Worm (Caenorhabditis elegans): ENCODE data around the gene ugt-18.

ugt-18 gene

ce11 chrV:12814481-12814882 is 5.6 kb upstream of the ugt-18 start:
- TF ChIP-seq nfya-1 (tag; optimal IDR thresholded peaks at IDR 0.05; ENCODE audit: borderline replicate concordance, insufficient read depth) (no peak), lin-54 (GFP tag; optimal IDR thresholded peaks at IDR 0.05) (peak; percentile 4), egl-44 (GFP tag; IDR thresholded peaks at IDR 0.05) (0 out of 2 replicates have a peak, but pooled peaks have one; percentile 58), atf-7 (tag; optimal IDR thresholded peaks at IDR 0.05) (peak; percentile 41), cebp-1 (GFP tag; IDR thresholded peaks at IDR 0.05) (peak; percentile 49; the same call in 1 of the 2 replicates), cebp-1 (tag; optimal IDR thresholded peaks at IDR 0.05) (peak; percentile 78), madf-10 (tag; optimal IDR thresholded peaks at IDR 0.05) (peak; percentile 81), let-526 (GFP tag; IDR thresholded peaks at IDR 0.05) (0 out of 2 replicates have a peak, but pooled peaks have one; percentile 6), F57C9.4 (tag; optimal IDR thresholded peaks at IDR 0.05) (no peak), snpc-4 (GFP tag; optimal IDR thresholded peaks at IDR 0.05) (no peak), snpc-4 (tag; optimal IDR thresholded peaks at IDR 0.05) (peak in 3 of 4 experiments; percentile 10 to 35 (median 16)), somi-1 (GFP tag; optimal IDR thresholded peaks at IDR 0.05) (peak; percentile 60), mcd-1 (GFP tag; IDR thresholded peaks at IDR 0.05) (peak; percentile 64; the same call in 1 of the 2 replicates), attf-5 (GFP tag; optimal IDR thresholded peaks at IDR 0.05) (peak; percentile 65), lin-35 (GFP tag; optimal IDR thresholded peaks at IDR 0.05) (peak in 1 of 3 experiments; percentile 47), egrh-3 (GFP tag; IDR thresholded peaks at IDR 0.05) (peak; percentile 59; the same call in 1 of the 2 replicates), mxl-1 (tag; optimal IDR thresholded peaks at IDR 0.05) (no peak), ZK185.1 (tag; optimal IDR thresholded peaks at IDR 0.05; ENCODE audit: poor library complexity, severe bottlenecking) (peak; percentile 36), chd-7 (tag; optimal IDR thresholded peaks at IDR 0.05) (peak; percentile 52), Y79H2A.3 (GFP tag; conservative IDR thresholded peaks at IDR 0.05) (no peak), K11D2.4 (GFP tag; IDR thresholded peaks at IDR 0.05) (peak; percentile 58), Y95B8A.8 (GFP tag; IDR thresholded peaks at IDR 0.05) (0 out of 2 replicates have a peak, but pooled peaks have one; percentile 37), bed-2 (GFP tag; IDR thresholded peaks at IDR 0.05) (no peak), B0336.3 (GFP tag; IDR thresholded peaks at IDR 0.05) (peak; percentile 33; the same call in 1 of the 2 replicates), bed-1 (GFP tag; IDR thresholded peaks at IDR 0.05) (no peak), ceh-27 (GFP tag; optimal IDR thresholded peaks at IDR 0.05) (peak; percentile 59), lin-40 (tag; optimal IDR thresholded peaks at IDR 0.05) (peak; percentile 19), zim-3 (tag; optimal IDR thresholded peaks at IDR 0.05) (no peak), ztf-18 (tag; optimal IDR thresholded peaks at IDR 0.05) (peak; percentile 10), snpc-3.4 (tag; optimal IDR thresholded peaks at IDR 0.05) (no peak), die-1 (tag; optimal IDR thresholded peaks at IDR 0.05) (no peak), rcor-1 (GFP tag; IDR thresholded peaks at IDR 0.05) (peak; percentile 53; the same call in 1 of the 2 replicates), sea-2 (GFP tag; IDR thresholded peaks at IDR 0.05) (no peak), hmg-1.2 (GFP tag; IDR thresholded peaks at IDR 0.05) (peak; percentile 73; the same call in 1 of the 2 replicates), dpff-1 (tag; optimal IDR thresholded peaks at IDR 0.05) (no peak), F52B5.7 (tag; optimal IDR thresholded peaks at IDR 0.05) (peak; percentile 31), Y56A3A.18 (GFP tag; IDR thresholded peaks at IDR 0.05) (no peak), K12H6.12 (tag; optimal IDR thresholded peaks at IDR 0.05) (peak; percentile 93), B0035.1 (tag; optimal IDR thresholded peaks at IDR 0.05) (no peak)

- peak; percentile 9 for TF ChIP-seq pha-4 (tag; optimal IDR thresholded peaks at IDR 0.05)
- TF ChIP-seq ekl-4 (GFP tag; IDR thresholded peaks at IDR 0.05) = no peak
- no peak for TF ChIP-seq tlf-1 (GFP tag; optimal IDR thresholded peaks at IDR 0.05)
- no peak for TF ChIP-seq egl-18 (GFP tag; IDR thresholded peaks at IDR 0.05)
- no peak for TF ChIP-seq pbrm-1 (GFP tag; IDR thresholded peaks at IDR 0.05)
- no peak for TF ChIP-seq nfya-2 (GFP tag; IDR thresholded peaks at IDR 0.05)
These were observed 4.7 kb upstream of the ugt-18 start for ce11 chrV:12815386-12815785.
